Worm (Caenorhabditis elegans): ENCODE measurements around the gene nhr-176.

DNA sequence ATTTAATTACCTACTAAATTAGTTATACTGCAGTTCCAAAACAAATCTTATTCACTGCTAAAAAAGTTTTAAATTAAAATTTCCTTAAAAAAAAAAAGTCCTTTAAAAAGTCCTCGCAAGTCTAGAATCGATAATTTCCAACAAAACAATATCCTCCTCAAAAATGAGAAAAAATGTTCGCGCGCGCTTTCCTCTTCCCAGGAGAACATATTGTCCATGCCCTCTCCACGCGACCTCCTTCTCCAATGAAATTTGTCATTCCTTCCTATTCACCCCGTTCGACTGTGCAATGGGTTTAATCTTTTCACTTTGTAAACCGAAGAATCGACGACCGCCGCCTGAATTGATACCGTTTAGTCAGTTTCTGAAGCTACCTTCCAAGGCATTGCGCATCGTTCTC is 35.0 kb upstream of the nhr-176 start, which contains the start of gene T10C6.10:
- TF ChIP-seq nhr-76 (tag; optimal IDR thresholded peaks at IDR 0.05) (no peak), snpc-4 (tag; optimal IDR thresholded peaks at IDR 0.05) (no peak), elt-3 (tag; optimal IDR thresholded peaks at IDR 0.05) (no peak), nhr-12 (tag; optimal IDR thresholded peaks at IDR 0.05) (no peak), lsy-2 (tag; optimal IDR thresholded peaks at IDR 0.05) (no peak), ceh-83 (GFP tag; optimal IDR thresholded peaks at IDR 0.05) (no peak)
